Worm (Caenorhabditis elegans): ENCODE measurements around the gene F19B10.1.

F19B10.1 gene

DNA sequence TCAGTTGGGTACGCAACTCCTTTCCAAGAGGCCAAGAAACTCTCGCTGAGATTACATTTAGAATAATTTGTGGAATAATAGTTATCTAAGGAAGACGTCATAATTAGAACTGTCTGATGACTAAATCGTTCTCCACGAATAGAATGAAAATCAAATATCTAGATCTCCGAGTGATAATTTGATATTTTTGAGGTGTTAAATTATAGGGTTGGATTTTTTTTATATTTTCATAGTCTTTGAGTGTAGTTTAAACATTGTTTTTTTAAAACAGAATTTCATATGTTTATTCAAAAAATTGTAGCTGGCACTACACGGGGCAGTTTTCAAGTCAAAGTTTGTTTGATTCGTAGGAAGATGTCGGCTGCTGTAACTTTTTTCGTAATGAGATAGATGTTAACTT, 33.5 kb downstream of the F19B10.1 start, which contains the start of gene srh-99:
Gene srh-99 (minus strand): TSS at position 101 of the 400 bp plus-strand sequence.
- TF ChIP-seq lsy-12 (tag; optimal IDR thresholded peaks at IDR 0.05) (no peak), lin-15B (tag; optimal IDR thresholded peaks at IDR 0.05) (no peak), tbx-2 (tag; optimal IDR thresholded peaks at IDR 0.05) (no peak), zag-1 (tag; optimal IDR thresholded peaks at IDR 0.05) (no peak), nhr-23 (tag; optimal IDR thresholded peaks at IDR 0.05) (no peak), ceh-82 (tag; optimal IDR thresholded peaks at IDR 0.05) (no peak), aly-2 (tag; optimal IDR thresholded peaks at IDR 0.05) (no peak), egl-27 (tag; optimal IDR thresholded peaks at IDR 0.05) (no peak), nhr-25 (tag; optimal IDR thresholded peaks at IDR 0.05) (no peak), snpc-4 (tag; optimal IDR thresholded peaks at IDR 0.05) (no peak), nhr-237 (tag; optimal IDR thresholded peaks at IDR 0.05) (no peak), ceh-28 (tag; optimal IDR thresholded peaks at IDR 0.05) (no peak), unc-39 (tag; optimal IDR thresholded peaks at IDR 0.05) (no peak), sea-2 (GFP tag; optimal IDR thresholded peaks at IDR 0.05) (no peak), pha-4 (tag; optimal IDR thresholded peaks at IDR 0.05) (no peak), ceh-9 (tag; optimal IDR thresholded peaks at IDR 0.05) (no peak), fkh-10 (GFP tag; optimal IDR thresholded peaks at IDR 0.05) (no peak)

DNA sequence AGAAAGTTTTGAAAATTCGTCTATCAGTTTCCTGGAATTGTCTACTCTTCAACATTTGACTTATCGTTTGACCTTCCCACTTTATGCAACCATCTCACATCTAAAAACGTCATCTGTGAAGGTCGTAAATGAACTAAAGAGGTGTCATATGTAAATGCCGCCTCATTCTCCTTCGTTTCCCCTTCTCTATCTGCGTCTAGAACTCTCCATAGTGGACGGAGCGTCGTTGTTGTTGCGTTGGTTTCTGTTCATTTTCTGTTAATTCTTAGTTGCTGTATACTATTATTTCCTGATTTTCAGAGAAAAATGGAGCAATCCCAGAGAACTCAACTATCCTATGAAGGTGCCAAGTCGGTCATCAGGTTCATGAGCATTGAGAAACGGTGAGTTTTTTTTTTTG, 34.0 kb downstream of the F19B10.1 start, which contains the start of gene fbxc-52:
Gene fbxc-52 (plus strand): TSS at position 301 of the 400 bp plus-strand sequence.
- TF ChIP-seq pha-4 (tag; optimal IDR thresholded peaks at IDR 0.05): no peak
- TF ChIP-seq nhr-25 (tag; optimal IDR thresholded peaks at IDR 0.05): peak; percentile 45

DNA sequence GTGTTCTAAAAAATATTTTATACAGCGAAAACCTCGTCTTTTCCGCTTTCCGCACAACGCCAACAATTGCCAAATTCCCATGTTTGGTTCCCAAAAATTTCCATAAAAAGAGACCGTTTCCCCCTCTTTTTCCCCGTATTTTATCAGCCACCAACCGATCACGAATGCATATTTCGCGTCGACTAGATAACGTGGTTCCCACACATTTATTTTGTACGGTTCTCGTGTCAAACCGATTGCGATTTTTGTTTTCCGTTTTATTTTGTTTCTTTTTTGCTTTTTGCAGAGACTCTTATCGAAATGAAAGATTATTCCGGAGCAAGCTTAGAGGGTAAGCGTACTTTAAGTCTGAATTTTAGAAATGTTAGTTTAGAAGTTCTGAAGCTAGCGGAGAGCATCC, 38.0 kb downstream of the F19B10.1 start, which contains the start of gene C46E10.3:
Gene C46E10.3 (plus strand): TSS at position 301 of the 400 bp plus-strand sequence.
- no peak for TF ChIP-seq sea-2 (GFP tag; optimal IDR thresholded peaks at IDR 0.05)
- no peak for TF ChIP-seq unc-39 (tag; optimal IDR thresholded peaks at IDR 0.05)
- no peak for TF ChIP-seq nhr-67 (tag; optimal IDR thresholded peaks at IDR 0.05)
- TF ChIP-seq eor-1 (tag; optimal IDR thresholded peaks at IDR 0.05): no peak
- TF ChIP-seq nfya-1 (tag; optimal IDR thresholded peaks at IDR 0.05; ENCODE audit: insufficient read depth): no peak
- TF ChIP-seq egl-27 (tag; optimal IDR thresholded peaks at IDR 0.05): no peak
- no peak for TF ChIP-seq R02D3.7 (tag; optimal IDR thresholded peaks at IDR 0.05)
- no peak for TF ChIP-seq nhr-12 (tag; optimal IDR thresholded peaks at IDR 0.05)
- TF ChIP-seq ztf-11 (tag; optimal IDR thresholded peaks at IDR 0.05): no peak
- no peak for TF ChIP-seq nhr-23 (tag; optimal IDR thresholded peaks at IDR 0.05)
- TF ChIP-seq skn-1 (tag; optimal IDR thresholded peaks at IDR 0.05): no peak
- no peak for TF ChIP-seq nhr-43 (tag; optimal IDR thresholded peaks at IDR 0.05; ENCODE audit: poor library complexity, severe bottlenecking)
- TF ChIP-seq pha-4 (tag; optimal IDR thresholded peaks at IDR 0.05): no peak
- TF ChIP-seq ztf-4 (tag; optimal IDR thresholded peaks at IDR 0.05): no peak
- TF ChIP-seq nhr-237 (tag; optimal IDR thresholded peaks at IDR 0.05): no peak

DNA sequence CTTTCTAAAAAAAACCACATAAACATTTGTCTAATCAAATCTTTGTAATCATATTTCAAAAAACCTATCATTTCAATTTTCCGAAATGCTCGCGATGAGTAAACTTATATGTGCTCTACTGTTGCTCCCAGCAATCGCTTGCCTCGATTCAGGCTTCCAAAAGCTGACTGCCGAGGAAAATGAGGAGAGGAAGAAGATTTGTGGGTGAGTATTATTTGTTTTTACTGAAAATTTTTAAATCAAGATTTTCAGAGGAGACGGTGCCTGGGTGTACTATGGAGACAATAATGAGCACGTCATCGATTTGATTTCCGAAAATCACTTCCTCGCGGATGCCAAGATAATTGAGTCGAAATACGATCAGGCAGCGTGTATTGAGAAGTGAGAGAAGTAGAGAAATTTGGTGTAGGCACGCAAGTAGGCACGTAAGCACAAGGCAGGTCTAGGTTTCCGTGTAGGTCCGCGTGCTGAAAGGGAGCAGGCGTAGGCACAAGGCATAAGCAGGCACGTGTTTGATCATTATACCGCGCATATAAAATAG, 41.3 kb downstream of the F19B10.1 start, which contains the start of gene C46E10.1:
Gene C46E10.1 (plus strand): TSS at position 51 of the 541 bp plus-strand sequence.
- TF ChIP-seq ceh-82 (tag; optimal IDR thresholded peaks at IDR 0.05): no peak
- no peak for TF ChIP-seq ztf-4 (tag; optimal IDR thresholded peaks at IDR 0.05)
- TF ChIP-seq eor-1 (tag; optimal IDR thresholded peaks at IDR 0.05): no peak
- no peak for TF ChIP-seq sea-2 (GFP tag; optimal IDR thresholded peaks at IDR 0.05)
- no peak for TF ChIP-seq nfya-1 (tag; optimal IDR thresholded peaks at IDR 0.05; ENCODE audit: insufficient read depth)
- no peak for TF ChIP-seq snpc-4 (tag; optimal IDR thresholded peaks at IDR 0.05)
- no peak for TF ChIP-seq elt-3 (tag; optimal IDR thresholded peaks at IDR 0.05)
- TF ChIP-seq pqm-1 (tag; optimal IDR thresholded peaks at IDR 0.05): no peak
- no peak for TF ChIP-seq egl-5 (tag; optimal IDR thresholded peaks at IDR 0.05)
- TF ChIP-seq nhr-23 (tag; optimal IDR thresholded peaks at IDR 0.05): no peak
- no peak for TF ChIP-seq nhr-77 (tag; optimal IDR thresholded peaks at IDR 0.05)
- no peak for TF ChIP-seq lsy-12 (tag; optimal IDR thresholded peaks at IDR 0.05)
- TF ChIP-seq nhr-43 (tag; optimal IDR thresholded peaks at IDR 0.05; ENCODE audit: poor library complexity, severe bottlenecking): no peak
- no peak for TF ChIP-seq skn-1 (tag; optimal IDR thresholded peaks at IDR 0.05)
- TF ChIP-seq nhr-25 (tag; optimal IDR thresholded peaks at IDR 0.05): no peak
- TF ChIP-seq nhr-11 (tag; optimal IDR thresholded peaks at IDR 0.05): no peak
- no peak for TF ChIP-seq nhr-76 (tag; optimal IDR thresholded peaks at IDR 0.05)
- TF ChIP-seq unc-39 (tag; optimal IDR thresholded peaks at IDR 0.05): no peak
- TF ChIP-seq jun-1 (tag; optimal IDR thresholded peaks at IDR 0.05): no peak

DNA sequence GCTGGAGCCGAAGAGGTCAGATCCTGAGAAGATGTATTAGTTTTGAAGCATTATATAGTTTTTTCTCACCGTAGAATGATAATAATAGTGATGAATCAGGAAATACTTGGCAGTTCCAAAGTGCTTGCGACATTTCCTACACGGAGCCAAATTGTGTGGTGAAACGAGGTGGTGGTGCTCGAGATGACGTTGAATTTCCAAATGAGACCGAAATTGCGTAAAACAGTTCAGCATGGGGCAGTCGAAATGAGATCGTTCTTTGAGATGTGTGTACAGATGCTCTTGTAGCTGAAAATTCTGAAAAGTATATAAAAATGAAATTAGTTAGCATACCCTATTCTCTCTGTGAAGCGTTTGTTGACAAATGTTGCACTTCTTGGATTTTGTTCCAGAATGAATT, 45.0 kb downstream of the F19B10.1 start, which contains the start of gene C46E10.8:
Gene C46E10.8 (minus strand): TSS at position 101 of the 400 bp plus-strand sequence.
- TF ChIP-seq eor-1 (tag; optimal IDR thresholded peaks at IDR 0.05) (no peak), ceh-28 (tag; optimal IDR thresholded peaks at IDR 0.05) (no peak), unc-62 (GFP tag; optimal IDR thresholded peaks at IDR 0.05) (no peak), pqm-1 (tag; optimal IDR thresholded peaks at IDR 0.05) (no peak), egl-5 (tag; optimal IDR thresholded peaks at IDR 0.05) (no peak), lsy-12 (tag; optimal IDR thresholded peaks at IDR 0.05) (no peak), aly-2 (tag; optimal IDR thresholded peaks at IDR 0.05) (no peak), ZK546.5 (tag; optimal IDR thresholded peaks at IDR 0.05) (no peak)

Measured in whole organism, L3 larva.